Worm (Caenorhabditis elegans) whole organism, early embryonic: Measurements from ENCODE around the gene D2096.9.

Experiments used
- F13C5.2 ChIP-seq: sonication (generic microtip); optimal IDR thresholded peaks from 2 replicates; lab custom pipeline; 2017; ENCODE audit warnings: mild to moderate bottlenecking, missing genetic modification characterization, inconsistent platforms, missing compliant biosample characterization
- flt-1 ChIP-seq: fragments of 200-800 bp; sonication (Bioruptor generic); IDR thresholded peaks from 2 replicates; pipeline ENCODE4 v1.3.6; 2022; ENCODE audit warnings: missing genetic modification characterization, missing compliant biosample characterization
- tra-4 ChIP-seq: sonication (generic microtip); optimal IDR thresholded peaks from 2 replicates; lab custom pipeline; 2017; ENCODE audit warnings: missing genetic modification characterization, missing compliant biosample characterization

DNA sequence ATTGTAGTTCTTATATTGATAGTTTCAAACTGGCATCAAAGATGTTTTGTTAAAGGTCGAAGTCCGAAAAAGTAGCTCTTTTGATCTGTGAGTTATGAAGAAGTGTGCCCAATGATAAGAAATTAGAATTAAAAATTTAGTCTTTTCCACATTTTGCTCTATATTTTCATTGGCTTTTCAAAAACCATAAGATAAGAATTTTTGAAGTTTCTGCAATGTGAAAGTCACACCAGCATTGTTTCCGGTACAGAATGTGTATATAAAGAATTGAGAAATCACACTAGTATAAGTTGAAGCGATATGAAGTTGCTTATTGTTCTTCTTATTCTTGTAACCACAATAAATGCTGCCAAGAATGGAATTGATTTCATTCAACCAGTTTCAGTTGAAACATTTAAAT lies 50.1 kb downstream of the D2096.9 start, which contains the start of gene lys-10:
- TF ChIP-seq flt-1 (GFP tag; lab: Robert Waterston, UW) (no peak), F13C5.2 (tag; lab: Kevin White, UChicago) (no peak), tra-4 (tag; lab: Kevin White, UChicago) (no peak)
